Fruit fly (Drosophila melanogaster) whole organism, prepupa: ENCODE data around the gene fwd.

Experiments used
- CG11294 ChIP-seq: fragments of 200-800 bp; sonication (Bioruptor generic); IDR thresholded peaks from 2 replicates; pipeline ENCODE4 v1.3.6; 2022; ENCODE audit warnings: missing biosample characterization, missing genetic modification characterization
- CG31627 ChIP-seq: fragments of 200-800 bp; sonication (Bioruptor generic); optimal IDR thresholded peaks from 3 replicates; lab custom pipeline; 2016; ENCODE audit warnings: missing biosample characterization, missing genetic modification characterization
- CG4318 ChIP-seq: fragments of 200-800 bp; sonication (Bioruptor generic); optimal IDR thresholded peaks from 3 replicates; lab custom pipeline; 2017; ENCODE audit warnings: missing biosample characterization, mild to moderate bottlenecking, missing genetic modification characterization
- CG6276 ChIP-seq: fragments of 200-800 bp; sonication (Bioruptor generic); optimal IDR thresholded peaks from 2 replicates; lab custom pipeline; 2017; ENCODE audit warnings: missing biosample characterization, mild to moderate bottlenecking, missing genetic modification characterization
- Eip75B ChIP-seq: fragments of 200-800 bp; sonication (Bioruptor generic); optimal IDR thresholded peaks from 3 replicates; lab custom pipeline; 2016; ENCODE audit warnings: missing biosample characterization, missing genetic modification characterization
- Hr4 ChIP-seq: fragments of 200-800 bp; sonication (Bioruptor generic); optimal IDR thresholded peaks from 3 replicates; lab custom pipeline; 2016; ENCODE audit warnings: missing biosample characterization, missing genetic modification characterization
- Lpt ChIP-seq: fragments of 200-800 bp; sonication (Bioruptor generic); optimal IDR thresholded peaks from 3 replicates; lab custom pipeline; 2016; ENCODE audit warnings: missing biosample characterization, missing genetic modification characterization
- OdsH ChIP-seq: fragments of 200-800 bp; sonication (Bioruptor generic); optimal IDR thresholded peaks from 3 replicates; lab custom pipeline; 2016; ENCODE audit warnings: missing biosample characterization, missing genetic modification characterization
- achi ChIP-seq: fragments of 200-800 bp; sonication (Bioruptor generic); optimal IDR thresholded peaks from 3 replicates; lab custom pipeline; 2016; ENCODE audit warnings: missing biosample characterization, missing genetic modification characterization
- fd85E ChIP-seq: fragments of 200-800 bp; sonication (Bioruptor generic); optimal IDR thresholded peaks from 3 replicates; lab custom pipeline; 2016; ENCODE audit warnings: missing biosample characterization, missing genetic modification characterization
- lz ChIP-seq: fragments of 200-800 bp; sonication (Bioruptor generic); optimal IDR thresholded peaks from 3 replicates; lab custom pipeline; 2016; ENCODE audit warnings: missing biosample characterization, missing genetic modification characterization

DNA sequence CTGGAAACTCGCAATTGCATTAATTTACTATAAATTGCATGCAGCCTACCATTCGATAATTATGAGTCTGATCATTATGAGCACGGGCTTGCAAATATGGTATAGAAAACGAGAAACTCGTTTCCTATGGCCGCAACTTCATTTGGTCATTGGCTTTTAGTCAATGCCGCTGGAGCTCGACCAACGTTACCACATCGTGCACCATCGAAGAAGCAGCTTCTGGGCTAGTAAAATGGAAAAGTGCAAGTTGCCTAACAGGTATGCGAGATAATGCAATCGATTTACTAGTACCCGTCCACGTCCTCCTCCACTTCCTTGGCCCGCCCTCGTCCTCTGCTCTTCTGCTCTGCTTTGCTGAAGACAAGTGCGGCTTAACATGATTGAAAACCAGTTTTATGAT, 35.4 kb downstream of the fwd start:
- TF ChIP-seq lz (GFP tag; lab: Kevin White, UChicago) (no peak), OdsH (GFP tag; lab: Kevin White, UChicago) (no peak), CG11294 (no peak), CG4318 (GFP tag; lab: Kevin White, UChicago) (no peak), Hr4 (GFP tag; lab: Kevin White, UChicago) (no peak), Lpt (peak; percentile 47), achi (GFP tag; lab: Kevin White, UChicago) (no peak), CG31627 (no peak), CG6276 (GFP tag; lab: Kevin White, UChicago) (no peak), fd85E (GFP tag; lab: Kevin White, UChicago) (no peak), Eip75B (no peak)
